Fruit fly (Drosophila melanogaster): ENCODE data around the gene ort.

Gene ort

DNA sequence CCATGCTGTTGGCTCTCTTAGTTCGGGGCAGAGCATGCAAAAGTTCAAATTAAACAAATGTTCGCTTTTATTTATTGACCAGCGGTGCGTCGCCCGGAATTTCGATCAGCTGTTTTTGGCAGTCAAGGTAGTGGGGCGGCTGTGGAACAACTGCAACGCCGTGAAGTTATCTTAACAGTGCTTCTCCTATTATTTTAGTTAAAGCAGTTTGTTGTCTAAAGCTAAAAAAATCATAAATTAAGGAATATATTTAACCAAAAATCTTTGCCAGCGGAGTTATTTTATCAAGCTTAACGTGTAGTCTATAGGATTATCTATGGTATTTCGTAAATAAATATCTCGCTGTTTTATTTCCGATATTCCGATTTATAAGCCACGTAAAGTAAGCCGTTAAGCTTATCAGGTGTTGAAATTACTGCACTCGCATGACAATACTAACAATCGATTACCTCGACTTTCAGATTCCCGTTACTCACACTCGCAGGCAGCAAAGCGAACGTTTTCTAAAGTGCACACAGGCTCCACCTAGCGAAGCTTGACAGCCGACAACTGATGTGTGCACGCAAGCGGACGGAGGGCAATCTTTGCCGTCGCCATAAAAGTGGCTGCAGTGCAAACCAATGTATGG lies 11.1 kb upstream of the ort start, which contains the start of the genes CG6195 and CG31220 (continued):
- no peak for TF ChIP-seq Hey (tag; optimal IDR thresholded peaks at IDR 0.05)
- no peak for TF ChIP-seq jing (GFP tag; optimal IDR thresholded peaks at IDR 0.05)
- TF ChIP-seq CG10321 (GFP tag; IDR thresholded peaks at IDR 0.05): no peak
- peak; percentile 40 for TF ChIP-seq Lhr (GFP tag; optimal IDR thresholded peaks at IDR 0.05)
- no peak for TF ChIP-seq CG31441 (GFP tag; IDR thresholded peaks at IDR 0.05)
- peak; percentile 14 to 35 for TF ChIP-seq chif (GFP tag; optimal IDR thresholded peaks at IDR 0.05)
- peak; percentile 10 for TF ChIP-seq CG9437 (GFP tag; optimal IDR thresholded peaks at IDR 0.05)
- no peak for TF ChIP-seq Doc2 (GFP tag; IDR thresholded peaks at IDR 0.05)
- peak; percentile 19 for TF ChIP-seq CG13424 (tag; optimal IDR thresholded peaks at IDR 0.05)
- no peak for TF ChIP-seq CG14965 (GFP tag; optimal IDR thresholded peaks at IDR 0.05; ENCODE audit: borderline replicate concordance)
- TF ChIP-seq yki (optimal IDR thresholded peaks at IDR 0.05): no peak
- no peak for TF ChIP-seq HLHmδ (GFP tag; optimal IDR thresholded peaks at IDR 0.05)
- TF ChIP-seq Dref (GFP tag; IDR thresholded peaks at IDR 0.05): peak; percentile 51
- no peak for TF ChIP-seq chm (GFP tag; IDR thresholded peaks at IDR 0.05)
- 0 out of 2 replicates have a peak, but pooled peaks have one; percentile 35 for TF ChIP-seq CG32767 (GFP tag; IDR thresholded peaks at IDR 0.05)
- no peak for TF ChIP-seq vnd (GFP tag; IDR thresholded peaks at IDR 0.05; ENCODE audit: partially characterized antibody)
- TF ChIP-seq CG7839 (tag; optimal IDR thresholded peaks at IDR 0.05): peak; percentile 23
- no peak for TF ChIP-seq pfk (GFP tag; optimal IDR thresholded peaks at IDR 0.05)
- no peak for TF ChIP-seq B-H2 (GFP tag; optimal IDR thresholded peaks at IDR 0.05)
- TF ChIP-seq Scr (GFP tag; IDR thresholded peaks at IDR 0.05; ENCODE audit: partially characterized antibody): peak; percentile 39; the same call in 1 of the 2 replicates
- peak; percentile 36 for TF ChIP-seq CG13775 (GFP tag; optimal IDR thresholded peaks at IDR 0.05)
- no peak for TF ChIP-seq CG17612 (GFP tag; IDR thresholded peaks at IDR 0.05)
- TF ChIP-seq MTF-1 (GFP tag; optimal IDR thresholded peaks at IDR 0.05; ENCODE audit: borderline replicate concordance): no peak
- TF ChIP-seq Dll (GFP tag; IDR thresholded peaks at IDR 0.05; ENCODE audit: partially characterized antibody): peak; percentile 51; the same call in 2 of the 4 replicates
- TF ChIP-seq CHES-1-like (GFP tag; optimal IDR thresholded peaks at IDR 0.05): no peak
- peak; percentile 23 for TF ChIP-seq NfI (GFP tag; optimal IDR thresholded peaks at IDR 0.05)
- TF ChIP-seq Ets65A (GFP tag): peak; percentile 62
- no peak for TF ChIP-seq ara (GFP tag; IDR thresholded peaks at IDR 0.05)
- TF ChIP-seq CG10366 (GFP tag; IDR thresholded peaks at IDR 0.05): 0 out of 2 replicates have a peak, but pooled peaks have one; percentile 23
- TF ChIP-seq ranshi (GFP tag; IDR thresholded peaks at IDR 0.05): no peak
- TF ChIP-seq CG17568 (GFP tag; optimal IDR thresholded peaks at IDR 0.05): no peak
- peak; percentile 29; the same call in 1 of the 2 replicates for TF ChIP-seq CG14014 (GFP tag; IDR thresholded peaks at IDR 0.05)
- TF ChIP-seq CG15073 (GFP tag; optimal IDR thresholded peaks at IDR 0.05): no peak
- TF ChIP-seq pan (optimal IDR thresholded peaks at IDR 0.05): no peak
- TF ChIP-seq pan (GFP tag; optimal IDR thresholded peaks at IDR 0.05 in 1 of 2, IDR thresholded peaks at IDR 0.05 in 1 of 2): peak in 1 of 2 experiments; percentile 19
- peak; percentile 2 for TF ChIP-seq CG4617 (GFP tag; optimal IDR thresholded peaks at IDR 0.05; ENCODE audit: borderline replicate concordance)
- TF ChIP-seq cas (GFP tag; IDR thresholded peaks at IDR 0.05): no peak
- TF ChIP-seq CG34422 (GFP tag; IDR thresholded peaks at IDR 0.05): no peak; the same call in 2 of the 3 replicates
- TF ChIP-seq CG16863 (GFP tag; optimal IDR thresholded peaks at IDR 0.05): peak; percentile 2
- TF ChIP-seq Usf (GFP tag; optimal IDR thresholded peaks at IDR 0.05): no peak
- TF ChIP-seq HmgD (GFP tag; optimal IDR thresholded peaks at IDR 0.05): peak; percentile 22
- TF ChIP-seq CG14860 (GFP tag; IDR thresholded peaks at IDR 0.05; ENCODE audit: partially characterized antibody): peak; percentile 26; the same call in 1 of the 3 replicates
- TF ChIP-seq CG6854 (GFP tag; optimal IDR thresholded peaks at IDR 0.05): no peak
- no peak for TF ChIP-seq CG30431 (GFP tag; optimal IDR thresholded peaks at IDR 0.05)
- TF ChIP-seq CG18619 (GFP tag; optimal IDR thresholded peaks at IDR 0.05): no peak
- TF ChIP-seq CG31388 (GFP tag; optimal IDR thresholded peaks at IDR 0.05): no peak
- peak; percentile 89 for TF ChIP-seq nerfin-1 (tag; optimal IDR thresholded peaks at IDR 0.05)
- TF ChIP-seq grau (tag; optimal IDR thresholded peaks at IDR 0.05): peak; percentile 24
- TF ChIP-seq stc (GFP tag; IDR thresholded peaks at IDR 0.05): no peak
- peak; percentile 35 for TF ChIP-seq CG2712 (tag; optimal IDR thresholded peaks at IDR 0.05)
